Worm (Caenorhabditis elegans): ENCODE results near the gene T08D2.5.
"Not testable (repeated sequence)": the region's sequence is repeated elsewhere in the genome, so short reads cannot be mapped to it uniquely, and the experiment has no call there.

DNA sequence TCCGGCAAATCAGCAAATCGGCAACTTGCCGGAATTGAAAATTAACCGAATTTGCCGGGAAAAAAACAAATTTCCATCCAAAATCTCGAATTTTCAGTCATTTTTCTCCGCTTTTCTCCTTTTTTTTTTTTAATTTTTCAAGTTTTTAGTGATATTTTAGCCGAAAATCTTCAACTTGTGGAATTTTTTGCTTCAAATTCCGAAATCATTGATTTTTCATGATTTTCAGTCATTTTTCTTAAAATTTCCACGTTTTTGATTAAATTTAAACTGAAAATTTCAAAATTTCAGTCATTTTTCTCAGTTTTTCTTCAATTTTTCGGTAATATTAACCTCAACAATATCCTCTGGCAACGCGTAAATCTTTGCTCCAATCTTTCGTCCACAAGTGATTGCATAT lies 32.5 kb downstream of the T08D2.5 start, which contains the start of gene Y73B3B.3:
- not testable (repeated sequence) for TF ChIP-seq fkh-2 (tag; optimal IDR thresholded peaks at IDR 0.05); nhr-28 (tag; optimal IDR thresholded peaks at IDR 0.05); jun-1 (tag; optimal IDR thresholded peaks at IDR 0.05); pqm-1 (tag; optimal IDR thresholded peaks at IDR 0.05); nhr-12 (tag; optimal IDR thresholded peaks at IDR 0.05); nhr-76 (tag; optimal IDR thresholded peaks at IDR 0.05); lin-39 (tag; optimal IDR thresholded peaks at IDR 0.05); zag-1 (tag; optimal IDR thresholded peaks at IDR 0.05); sea-2 (GFP tag; optimal IDR thresholded peaks at IDR 0.05); ceh-16 (tag; optimal IDR thresholded peaks at IDR 0.05); ama-1 (optimal IDR thresholded peaks at IDR 0.05); fos-1 (tag; optimal IDR thresholded peaks at IDR 0.05)
